Fruit fly (Drosophila melanogaster) ovary, adult (tissue): Measurements from ENCODE around the gene Wdr62.
A peak's percentile ranks its signal among the peaks of the same experiment; 100 is the strongest.

Experiments used
- CG17801 ChIP-seq: fragments of 200-800 bp; optimal IDR thresholded peaks from 2 replicates; lab custom pipeline; 2019; ENCODE audit warnings: missing biosample characterization, mild to moderate bottlenecking, missing genetic modification characterization, moderate library complexity; ENCODE audit not compliant: partially characterized antibody

Gene Wdr62

dm6 chr2L:1884409-1885082, at the start of gene Wdr62:
TSS of gene Wdr62 (plus strand) at chr2L:1884622.
- peak; percentile 45 for TF ChIP-seq CG17801 (GFP tag; lab: Kevin White, UChicago)

- TF ChIP-seq CG17801 (GFP tag; lab: Kevin White, UChicago): no peak
Measured at dm6 chr2L:1836238-1836637, 48.2 kb upstream of the Wdr62 start, which contains the start of gene wry. TSS of gene wry (plus strand) at chr2L:1836538.

- TF ChIP-seq CG17801 (GFP tag; lab: Kevin White, UChicago): no peak
Measured at dm6 chr2L:1837717-1838368, 46.6 kb upstream of the Wdr62 start.

dm6 chr2L:1839019-1839418, 45.4 kb upstream of the Wdr62 start:
- no peak for TF ChIP-seq CG17801 (GFP tag; lab: Kevin White, UChicago)

- no peak for TF ChIP-seq CG17801 (GFP tag; lab: Kevin White, UChicago)
Measured at dm6 chr2L:1861994-1862393, 22.4 kb upstream of the Wdr62 start.

- no peak for TF ChIP-seq CG17801 (GFP tag; lab: Kevin White, UChicago)
Measured at dm6 chr2L:1869503-1869902, 14.9 kb upstream of the Wdr62 start, which contains the start of gene CG7295. TSS of gene CG7295 (plus strand) at chr2L:1869803.

- TF ChIP-seq CG17801 (GFP tag; lab: Kevin White, UChicago): no peak
Measured at dm6 chr2L:1873609-1874096, 10.8 kb upstream of the Wdr62 start.

dm6 chr2L:1881380-1881779, 3.0 kb upstream of the Wdr62 start, which contains the start of gene CG31663:
TSS of gene CG31663 (minus strand) at chr2L:1881480.
- TF ChIP-seq CG17801 (GFP tag; lab: Kevin White, UChicago): no peak

- no peak for TF ChIP-seq CG17801 (GFP tag; lab: Kevin White, UChicago)
Measured at dm6 chr2L:1883114-1883513, 1.3 kb upstream of the Wdr62 start, which contains the start of gene CG15358. TSS of gene CG15358 (minus strand) at chr2L:1883214.

- no peak for TF ChIP-seq CG17801 (GFP tag; lab: Kevin White, UChicago)
Measured at dm6 chr2L:1885215-1885721, 846 bp downstream of the Wdr62 start.

- no peak for TF ChIP-seq CG17801 (GFP tag; lab: Kevin White, UChicago)
Measured at dm6 chr2L:1886533-1887183, 2.2 kb downstream of the Wdr62 start.

dm6 chr2L:1887729-1888128, 3.3 kb downstream of the Wdr62 start:
- no peak for TF ChIP-seq CG17801 (GFP tag; lab: Kevin White, UChicago)

- no peak for TF ChIP-seq CG17801 (GFP tag; lab: Kevin White, UChicago)
Measured at dm6 chr2L:1901269-1901668, 16.8 kb downstream of the Wdr62 start.

- no peak for TF ChIP-seq CG17801 (GFP tag; lab: Kevin White, UChicago)
Measured at dm6 chr2L:1902243-1902642, 17.8 kb downstream of the Wdr62 start.

- TF ChIP-seq CG17801 (GFP tag; lab: Kevin White, UChicago): no peak
Measured at dm6 chr2L:1902904-1903303, 18.5 kb downstream of the Wdr62 start.
